Worm (Caenorhabditis elegans) whole organism, late embryonic: ENCODE results near the gene fbxb-114.

Experiments
- ama-1 ChIP-seq: fragments of 150-350 bp; optimal IDR thresholded peaks from 2 replicates; lab custom pipeline; 2014
- dve-1 ChIP-seq: sonication (generic microtip); optimal IDR thresholded peaks from 2 replicates; lab custom pipeline; 2017; ENCODE audit warnings: antibody characterized with exemption, mild to moderate bottlenecking, missing genetic modification characterization, missing compliant biosample characterization
- fkh-10 ChIP-seq: fragments of 150-350 bp; optimal IDR thresholded peaks from 2 replicates; lab custom pipeline; 2014; ENCODE audit warnings: missing biosample characterization, missing genetic modification reagents, missing genetic modification characterization
- hlh-30 ChIP-seq: sonication (generic microtip); optimal IDR thresholded peaks from 2 replicates; lab custom pipeline; 2017; ENCODE audit warnings: antibody characterized with exemption, missing genetic modification characterization, missing compliant biosample characterization; ENCODE audit not compliant: insufficient read depth
- lim-6 ChIP-seq: sonication (generic microtip); optimal IDR thresholded peaks from 2 replicates; lab custom pipeline; 2016; ENCODE audit warnings: missing genetic modification characterization, missing compliant biosample characterization
- lin-11 ChIP-seq: fragments of 200-800 bp; sonication (Bioruptor generic); optimal IDR thresholded peaks from 2 replicates; lab custom pipeline; 2018; ENCODE audit warnings: mild to moderate bottlenecking, missing genetic modification characterization, missing compliant biosample characterization
- nhr-11 ChIP-seq: fragments of 150-350 bp; optimal IDR thresholded peaks from 2 replicates; lab custom pipeline; 2014; ENCODE audit warnings: missing biosample characterization, missing genetic modification characterization
- npax-4 ChIP-seq: sonication (generic microtip); optimal IDR thresholded peaks from 2 replicates; lab custom pipeline; 2016; ENCODE audit warnings: missing genetic modification characterization, missing compliant biosample characterization

DNA sequence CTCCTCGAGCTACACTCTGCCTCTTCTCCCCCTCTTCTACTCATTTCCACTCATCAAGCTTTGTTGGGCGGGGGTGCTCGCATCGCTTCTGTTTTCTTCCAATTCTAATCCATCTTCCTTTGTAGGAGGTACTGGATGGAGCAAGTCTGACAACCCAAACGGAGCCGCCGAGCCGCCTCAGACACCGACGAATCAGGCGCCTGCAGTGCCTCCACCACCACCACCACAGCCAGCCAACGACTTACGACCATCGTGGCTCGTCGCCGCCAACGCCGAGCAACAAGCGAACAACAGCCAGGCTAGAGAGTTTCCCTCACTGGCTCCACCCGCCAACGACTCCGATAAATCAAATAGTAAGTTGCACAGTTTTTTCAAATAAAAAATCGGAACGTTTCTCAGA, 44.3 kb downstream of the fbxb-114 start:
- TF ChIP-seq dve-1 (tag; lab: Kevin White, UChicago) (no peak), lim-6 (tag; lab: Kevin White, UChicago) (no peak), ama-1 (lab: Kevin White, UChicago) (no peak), nhr-11 (tag; lab: Kevin White, UChicago) (no peak), npax-4 (tag; lab: Kevin White, UChicago) (no peak), hlh-30 (tag; lab: Kevin White, UChicago) (no peak), fkh-10 (GFP tag; lab: Kevin White, UChicago) (no peak), lin-11 (tag; lab: Kevin White, UChicago) (no peak)
